Fruit fly (Drosophila melanogaster): Measurements from ENCODE around the gene Tmtc1.

- TF ChIP-seq psq (optimal IDR thresholded peaks at IDR 0.05) (no peak), Myc (optimal IDR thresholded peaks at IDR 0.05) (no peak), ttk (optimal IDR thresholded peaks at IDR 0.05) (no peak)
Observed at dm6 chr2L:2731370-2732138, 54.0 kb downstream of the Tmtc1 start.
